Fruit fly (Drosophila melanogaster) whole organism, wandering third instar larva: ENCODE measurements around the gene CG6508.
A peak's percentile ranks its signal among the peaks of the same experiment; 100 is the strongest.

Source experiments
- Abd-B ChIP-seq: fragments of >200 bp; optimal IDR thresholded peaks from 2 replicates; lab custom pipeline; 2017; ENCODE audit warnings: missing biosample characterization, missing genetic modification characterization
- CG9705 ChIP-seq: fragments of 200-800 bp; sonication (Bioruptor generic); optimal IDR thresholded peaks from 2 replicates; lab custom pipeline; 2018; ENCODE audit warnings: missing biosample characterization, mild to moderate bottlenecking, missing genetic modification characterization
- CrebA ChIP-seq: fragments of 200-800 bp; sonication (Bioruptor generic); optimal IDR thresholded peaks from 2 replicates; lab custom pipeline; 2016; ENCODE audit warnings: missing biosample characterization, mild to moderate bottlenecking, missing genetic modification characterization, borderline replicate concordance
- Dif ChIP-seq: fragments of 200-275, 200-300 bp; sonication (Bioruptor generic); optimal IDR thresholded peaks from 2 replicates; lab custom pipeline; 2018; ENCODE audit warnings: missing biosample characterization, missing genetic modification characterization; ENCODE audit not compliant: partially characterized antibody
- GATAd ChIP-seq: sonication (Bioruptor generic); optimal IDR thresholded peaks from 2 replicates; lab custom pipeline; 2016; ENCODE audit warnings: missing biosample characterization, missing genetic modification characterization
- HLH106 ChIP-seq: fragments of 200-800 bp; optimal IDR thresholded peaks from 3 replicates; lab custom pipeline; 2019; ENCODE audit warnings: missing biosample characterization, mild to moderate bottlenecking, missing genetic modification characterization, moderate library complexity
- Hnf4 ChIP-seq: fragments of 200-800 bp; sonication (Bioruptor generic); optimal IDR thresholded peaks from 2 replicates; lab custom pipeline; 2016; ENCODE audit warnings: missing biosample characterization, mild to moderate bottlenecking, missing genetic modification characterization
- Hr78 ChIP-seq: fragments of >200 bp; optimal IDR thresholded peaks from 2 replicates; lab custom pipeline; 2017; ENCODE audit warnings: missing biosample characterization, missing genetic modification characterization
- Hr83 ChIP-seq: fragments of 200-300 bp; sonication (Bioruptor generic); optimal IDR thresholded peaks from 2 replicates; lab custom pipeline; 2016; ENCODE audit warnings: missing biosample characterization, mild to moderate bottlenecking, missing genetic modification characterization, moderate library complexity; ENCODE audit not compliant: poor library complexity, severe bottlenecking
- Mio ChIP-seq: sonication (Bioruptor generic); optimal IDR thresholded peaks from 2 replicates; lab custom pipeline; 2016; ENCODE audit warnings: missing biosample characterization, missing genetic modification characterization
- N ChIP-seq: fragments of >200 bp; optimal IDR thresholded peaks from 2 replicates; lab custom pipeline; 2018; ENCODE audit warnings: missing biosample characterization, missing external identifiers, missing genetic modification characterization
- OdsH ChIP-seq: fragments of 200-800 bp; sonication (Bioruptor generic); optimal IDR thresholded peaks from 2 replicates; lab custom pipeline; 2016; ENCODE audit warnings: missing biosample characterization, mild to moderate bottlenecking, missing genetic modification characterization
- Rel ChIP-seq, 2 experiments: fragments of 200-800 bp; sonication (Bioruptor generic) in 1 of 2; optimal IDR thresholded peaks; 2 replicates in 1 of 2; 3 replicates in 1 of 2; lab custom pipeline; 2016 to 2019; ENCODE audit warnings: mild to moderate bottlenecking in 2 of 2, missing biosample characterization in 2 of 2, missing genetic modification characterization in 2 of 2, moderate library complexity in 1 of 2
- Sp1 ChIP-seq: fragments of 200-800 bp; sonication (Bioruptor generic); optimal IDR thresholded peaks from 3 replicates; lab custom pipeline; 2019; ENCODE audit warnings: missing biosample characterization, mild to moderate bottlenecking, missing genetic modification characterization, moderate library complexity
- Vsx2 ChIP-seq: fragments of 200-300, 225-300 bp; sonication (Bioruptor generic); optimal IDR thresholded peaks from 2 replicates; lab custom pipeline; 2018; ENCODE audit warnings: missing biosample characterization, missing genetic modification characterization; ENCODE audit not compliant: partially characterized antibody
- br ChIP-seq: fragments of 200-800 bp; sonication (Bioruptor generic); optimal IDR thresholded peaks from 2 replicates; lab custom pipeline; 2016; ENCODE audit warnings: missing biosample characterization, missing genetic modification characterization
- brk ChIP-seq: fragments of 200-800 bp; sonication (Bioruptor generic); optimal IDR thresholded peaks from 2 replicates; lab custom pipeline; 2016; ENCODE audit warnings: missing biosample characterization, mild to moderate bottlenecking, missing genetic modification characterization
- dl ChIP-seq, 2 experiments: fragments of 175-275, 200-275 bp in 1 of 2; fragments of 200-275 bp in 1 of 2; sonication (Bioruptor generic); optimal IDR thresholded peaks; lab custom pipeline; 2018; ENCODE audit warnings: mild to moderate bottlenecking in 2 of 2, missing biosample characterization in 2 of 2, missing genetic modification characterization in 2 of 2, moderate library complexity in 2 of 2; ENCODE audit not compliant: partially characterized antibody in 2 of 2, insufficient read depth in 1 of 2
- dsf ChIP-seq: sonication (Bioruptor generic); optimal IDR thresholded peaks from 2 replicates; lab custom pipeline; 2016; ENCODE audit warnings: missing biosample characterization, missing genetic modification characterization, borderline replicate concordance
- ey ChIP-seq: fragments of 200-800 bp; sonication (Bioruptor generic); optimal IDR thresholded peaks from 2 replicates; lab custom pipeline; 2016; ENCODE audit warnings: missing biosample characterization, missing genetic modification characterization
- foxo ChIP-seq, 2 experiments: fragments of 200-800 bp; sonication (Bioruptor generic); optimal IDR thresholded peaks; 2 replicates in 1 of 2; 3 replicates in 1 of 2; lab custom pipeline; 2016 to 2017; ENCODE audit warnings: missing biosample characterization in 2 of 2, missing genetic modification characterization in 2 of 2
- fru ChIP-seq: fragments of 200-800 bp; sonication (Bioruptor generic); optimal IDR thresholded peaks from 3 replicates; lab custom pipeline; 2016; ENCODE audit warnings: missing biosample characterization, mild to moderate bottlenecking, missing genetic modification characterization
- h ChIP-seq: fragments of 200-800 bp; sonication (Bioruptor generic); optimal IDR thresholded peaks from 3 replicates; lab custom pipeline; 2016; ENCODE audit warnings: missing biosample characterization, mild to moderate bottlenecking, missing genetic modification characterization
- jim ChIP-seq: fragments of 175-275, 200-325 bp; sonication (Bioruptor generic); optimal IDR thresholded peaks from 2 replicates; lab custom pipeline; 2016; ENCODE audit warnings: missing biosample characterization, mild to moderate bottlenecking, missing genetic modification characterization
- pan ChIP-seq: fragments of >200 bp; optimal IDR thresholded peaks from 2 replicates; lab custom pipeline; 2017
- psq ChIP-seq: fragments of 200-800 bp; sonication (Bioruptor generic); optimal IDR thresholded peaks from 3 replicates; lab custom pipeline; 2017; ENCODE audit warnings: missing biosample characterization, mild to moderate bottlenecking, missing genetic modification characterization, moderate library complexity
- rgr ChIP-seq: fragments of 200-800 bp; sonication (Bioruptor generic); optimal IDR thresholded peaks from 3 replicates; lab custom pipeline; 2016; ENCODE audit warnings: missing biosample characterization, mild to moderate bottlenecking, missing genetic modification characterization
- tai ChIP-seq: sonication (Bioruptor generic); optimal IDR thresholded peaks from 2 replicates; lab custom pipeline; 2016; ENCODE audit warnings: missing biosample characterization, missing genetic modification characterization
- usp ChIP-seq: fragments of >200 bp; optimal IDR thresholded peaks from 2 replicates; lab custom pipeline; 2017; ENCODE audit warnings: missing biosample characterization, missing genetic modification characterization
- woc ChIP-seq: sonication (Bioruptor generic); optimal IDR thresholded peaks from 2 replicates; lab custom pipeline; 2016; ENCODE audit warnings: missing biosample characterization, mild to moderate bottlenecking, missing genetic modification characterization

The CG6508 gene

dm6 chr2L:10856328-10856942, 37.5 kb downstream of the CG6508 start, which contains the start of gene Dnz1 (continued):
- TF ChIP-seq dl (GFP tag; optimal IDR thresholded peaks at IDR 0.05; lab: Kevin White, UChicago; ENCODE audit: insufficient read depth in 1 of 2, partially characterized antibody in 2 of 2) (no peak), Vsx2 (no peak), dsf (no peak), Hnf4 (GFP tag; lab: Kevin White, UChicago) (no peak), tai (GFP tag; lab: Kevin White, UChicago) (no peak), CrebA (no peak), Hr78 (GFP tag; lab: Kevin White, UChicago) (no peak), Abd-B (GFP tag; lab: Kevin White, UChicago) (no peak), Dif (GFP tag; lab: Kevin White, UChicago) (no peak), rgr (GFP tag; lab: Kevin White, UChicago) (peak; percentile 42), foxo (GFP tag; optimal IDR thresholded peaks at IDR 0.05; lab: Kevin White, UChicago) (peak in 1 of 2 experiments; percentile 64), brk (GFP tag; lab: Kevin White, UChicago) (no peak)

- TF ChIP-seq CrebA, result no peak
- peak; percentile 19 for TF ChIP-seq h
- TF ChIP-seq Rel (GFP tag; optimal IDR thresholded peaks at IDR 0.05; lab: Kevin White, UChicago), result no peak
- TF ChIP-seq Rel (tag; optimal IDR thresholded peaks at IDR 0.05; lab: Kevin White, UChicago), result peak; percentile 20
- peak; percentile 26 for TF ChIP-seq woc (GFP tag; lab: Kevin White, UChicago)
- TF ChIP-seq psq (GFP tag; lab: Kevin White, UChicago), result peak; percentile 36
- TF ChIP-seq fru (GFP tag; lab: Kevin White, UChicago), result no peak
- TF ChIP-seq HLH106 (tag; lab: Kevin White, UChicago), result peak; percentile 60
- TF ChIP-seq ey, result no peak
- no peak for TF ChIP-seq pan
- TF ChIP-seq rgr (GFP tag; lab: Kevin White, UChicago), result peak; percentile 32
- TF ChIP-seq CG9705 (GFP tag; lab: Kevin White, UChicago), result no peak
- no peak for TF ChIP-seq Hr83
- no peak for TF ChIP-seq Vsx2
- TF ChIP-seq OdsH (GFP tag; lab: Kevin White, UChicago), result peak; percentile 1
- no peak for TF ChIP-seq Hnf4 (GFP tag; lab: Kevin White, UChicago)
- TF ChIP-seq Mio (GFP tag; lab: Kevin White, UChicago), result no peak
- TF ChIP-seq Sp1, result peak; percentile 57
- TF ChIP-seq brk (GFP tag; lab: Kevin White, UChicago), result no peak
- no peak for TF ChIP-seq usp
- TF ChIP-seq foxo (GFP tag; optimal IDR thresholded peaks at IDR 0.05; lab: Kevin White, UChicago), result peak in 1 of 2 experiments; percentile 39
- no peak for TF ChIP-seq br (GFP tag; lab: Kevin White, UChicago)
- TF ChIP-seq, all 38 proteins: peak for 9
These were observed 39.4 kb downstream of the CG6508 start, which contains the start of the genes aurB and Stam for dm6 chr2L:10858064-10859047. Gene aurB (minus strand): TSS chr2L:10858094. Gene Stam (plus strand): TSS chr2L:10858536.

- TF ChIP-seq ey (no peak), dsf (no peak), GATAd (GFP tag; lab: Kevin White, UChicago) (no peak), usp (no peak), Rel (GFP tag; optimal IDR thresholded peaks at IDR 0.05; lab: Kevin White, UChicago) (no peak), Rel (tag; optimal IDR thresholded peaks at IDR 0.05; lab: Kevin White, UChicago) (no peak), CrebA (no peak), br (GFP tag; lab: Kevin White, UChicago) (no peak), Vsx2 (no peak), HLH106 (tag; lab: Kevin White, UChicago) (no peak), Hr83 (no peak), Abd-B (GFP tag; lab: Kevin White, UChicago) (no peak), woc (GFP tag; lab: Kevin White, UChicago) (no peak), N (GFP tag; lab: Kevin White, UChicago) (no peak), h (no peak), dl (GFP tag; optimal IDR thresholded peaks at IDR 0.05; lab: Kevin White, UChicago; ENCODE audit: insufficient read depth in 1 of 2, partially characterized antibody in 2 of 2) (no peak), jim (GFP tag; lab: Kevin White, UChicago) (no peak)
These were observed 51.0 kb downstream of the CG6508 start, which contains the start of gene CG12517 for dm6 chr2L:10869867-10870266. Gene CG12517 (plus strand): TSS chr2L:10870167.
